Fruit fly (Drosophila melanogaster): ENCODE data around the gene ppk24.

Gene ppk24

dm6 chr3R:31251130-31251770 lies 14.3 kb upstream of the ppk24 start:
- TF ChIP-seq Clk (GFP tag; optimal IDR thresholded peaks at IDR 0.05) (no peak), CG7101 (tag; optimal IDR thresholded peaks at IDR 0.05) (no peak), CG7045 (GFP tag; optimal IDR thresholded peaks at IDR 0.05) (no peak), Mnt (GFP tag; optimal IDR thresholded peaks at IDR 0.05) (no peak), kay (GFP tag; ENCODE audit: borderline replicate concordance) (no peak), tj (GFP tag; optimal IDR thresholded peaks at IDR 0.05) (no peak), ovo (GFP tag; optimal IDR thresholded peaks at IDR 0.05) (no peak), cnc (optimal IDR thresholded peaks at IDR 0.05) (no peak)

DNA sequence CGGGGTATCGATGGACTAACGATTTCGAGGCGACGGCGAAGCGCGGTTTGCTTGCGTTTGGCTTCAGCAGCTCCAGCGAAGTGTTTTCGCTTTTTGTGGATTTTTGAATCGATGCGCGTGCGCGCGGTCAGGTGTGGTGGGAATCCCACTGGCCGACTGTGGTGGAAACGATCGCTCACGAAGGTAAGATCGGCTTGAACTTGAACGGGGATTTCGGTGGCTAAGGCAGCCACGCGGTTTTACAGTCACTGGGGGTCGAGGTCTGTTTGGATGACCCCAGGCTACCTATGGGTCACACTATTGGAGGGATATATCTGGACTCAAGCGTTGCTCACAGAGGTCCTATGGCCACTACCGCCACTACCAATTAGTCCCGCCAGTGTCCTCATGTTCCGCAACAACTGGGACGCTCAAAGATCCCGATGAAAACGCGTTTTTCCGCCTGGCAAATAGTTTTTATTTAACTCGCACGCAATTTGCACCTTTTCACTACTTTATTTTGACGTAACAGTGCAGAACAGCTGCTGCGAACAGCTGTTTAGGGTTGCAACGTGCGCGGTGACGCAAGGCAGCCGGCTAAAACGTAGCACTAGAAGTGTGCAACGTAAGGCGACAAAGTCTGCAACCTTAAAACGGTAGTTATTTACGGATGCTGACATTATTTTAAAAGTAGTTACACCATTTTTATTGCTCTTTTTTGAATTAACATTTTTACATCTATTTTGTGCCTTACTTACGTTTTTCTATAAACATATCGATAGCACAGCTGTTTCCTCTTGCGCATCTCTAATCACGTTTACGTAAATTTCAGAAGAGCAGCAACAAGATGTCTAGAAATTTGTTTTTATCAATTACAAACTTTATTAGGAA lies 13.2 kb upstream of the ppk24 start, which contains the start of the genes qless and mRpL32:
qless (minus strand) TSS at position 516 of the 870 bp plus-strand sequence.
mRpL32 (plus strand) TSS at position 780 of the 870 bp plus-strand sequence.
- peak; percentile 18 for TF ChIP-seq CG12768 (GFP tag; optimal IDR thresholded peaks at IDR 0.05)
- no peak for TF ChIP-seq cnc (optimal IDR thresholded peaks at IDR 0.05)
- no peak for TF ChIP-seq CG1620 (GFP tag; optimal IDR thresholded peaks at IDR 0.05)
- peak; percentile 14 for TF ChIP-seq ovo (GFP tag; optimal IDR thresholded peaks at IDR 0.05)
- TF ChIP-seq CG7045 (GFP tag; optimal IDR thresholded peaks at IDR 0.05) = peak; percentile 64
- TF ChIP-seq tj (GFP tag; optimal IDR thresholded peaks at IDR 0.05) = peak; percentile 27
- TF ChIP-seq CG14711 (tag; optimal IDR thresholded peaks at IDR 0.05) = peak; percentile 97
- TF ChIP-seq Mnt (GFP tag; optimal IDR thresholded peaks at IDR 0.05) = peak; percentile 82
- TF ChIP-seq CG33017 (tag; optimal IDR thresholded peaks at IDR 0.05) = peak; percentile 18
- TF ChIP-seq kay (GFP tag; ENCODE audit: borderline replicate concordance) = no peak
- TF ChIP-seq CG5204 (GFP tag; optimal IDR thresholded peaks at IDR 0.05) = peak; percentile 47
- TF ChIP-seq bab1 (GFP tag; optimal IDR thresholded peaks at IDR 0.05) = peak; percentile 74
- TF ChIP-seq cic (GFP tag; optimal IDR thresholded peaks at IDR 0.05) = no peak
- peak; percentile 37 for TF ChIP-seq CG11617 (GFP tag; optimal IDR thresholded peaks at IDR 0.05)
- TF ChIP-seq pad (GFP tag; optimal IDR thresholded peaks at IDR 0.05) = peak; percentile 10
- TF ChIP-seq Clk (GFP tag; optimal IDR thresholded peaks at IDR 0.05) = peak; percentile 43
- TF ChIP-seq Hr96 (GFP tag; optimal IDR thresholded peaks at IDR 0.05) = peak; percentile 48
- peak; percentile 32 for TF ChIP-seq Crg-1 (GFP tag; optimal IDR thresholded peaks at IDR 0.05)
- TF ChIP-seq CG7101 (tag; optimal IDR thresholded peaks at IDR 0.05) = peak; percentile 57
- peak; percentile 68 for TF ChIP-seq toe (GFP tag; optimal IDR thresholded peaks at IDR 0.05)

- TF ChIP-seq CG11617 (GFP tag; optimal IDR thresholded peaks at IDR 0.05) (no peak), pad (GFP tag; optimal IDR thresholded peaks at IDR 0.05) (no peak), cnc (optimal IDR thresholded peaks at IDR 0.05) (peak in 1 of 2 experiments; percentile 25), cic (GFP tag; optimal IDR thresholded peaks at IDR 0.05) (no peak), Mnt (GFP tag; optimal IDR thresholded peaks at IDR 0.05) (no peak), CG14711 (tag; optimal IDR thresholded peaks at IDR 0.05) (peak; percentile 39), ovo (GFP tag; optimal IDR thresholded peaks at IDR 0.05) (no peak), bab1 (GFP tag; optimal IDR thresholded peaks at IDR 0.05) (peak; percentile 61), tj (GFP tag; optimal IDR thresholded peaks at IDR 0.05) (peak; percentile 68), CG5204 (GFP tag; optimal IDR thresholded peaks at IDR 0.05) (no peak)
Observed at dm6 chr3R:31254808-31255207, 10.7 kb upstream of the ppk24 start, which contains the start of the genes CG1750 and spn-F. CG1750 (minus strand) TSS chr3R:31254900. spn-F (plus strand) TSS chr3R:31255127.

- no peak for TF ChIP-seq CG1620 (GFP tag; optimal IDR thresholded peaks at IDR 0.05)
- no peak for TF ChIP-seq cic (GFP tag; optimal IDR thresholded peaks at IDR 0.05)
- TF ChIP-seq cnc (optimal IDR thresholded peaks at IDR 0.05) = no peak
- TF ChIP-seq tj (GFP tag; optimal IDR thresholded peaks at IDR 0.05) = no peak
- no peak for TF ChIP-seq bab1 (GFP tag; optimal IDR thresholded peaks at IDR 0.05)
- TF ChIP-seq ovo (GFP tag; optimal IDR thresholded peaks at IDR 0.05) = no peak
- no peak for TF ChIP-seq kay (GFP tag; ENCODE audit: borderline replicate concordance)
- TF ChIP-seq CG14711 (tag; optimal IDR thresholded peaks at IDR 0.05) = no peak
- TF ChIP-seq CG7045 (GFP tag; optimal IDR thresholded peaks at IDR 0.05) = no peak
- TF ChIP-seq CG33017 (tag; optimal IDR thresholded peaks at IDR 0.05) = no peak
- TF ChIP-seq Hr96 (GFP tag; optimal IDR thresholded peaks at IDR 0.05) = no peak
- no peak for TF ChIP-seq toe (GFP tag; optimal IDR thresholded peaks at IDR 0.05)
- TF ChIP-seq CG7101 (tag; optimal IDR thresholded peaks at IDR 0.05) = no peak
- TF ChIP-seq Mnt (GFP tag; optimal IDR thresholded peaks at IDR 0.05) = no peak
- TF ChIP-seq CG5204 (GFP tag; optimal IDR thresholded peaks at IDR 0.05) = no peak
Observed at dm6 chr3R:31257299-31257698, 8.2 kb upstream of the ppk24 start, which contains the start of gene CAH6. CAH6 (plus strand) TSS chr3R:31257599.

dm6 chr3R:31259947-31260346 lies 5.6 kb upstream of the ppk24 start, which contains the start of gene CAH16:
CAH16 (plus strand) TSS chr3R:31260247.
- no peak for TF ChIP-seq Clk (GFP tag; optimal IDR thresholded peaks at IDR 0.05)
- no peak for TF ChIP-seq CG7101 (tag; optimal IDR thresholded peaks at IDR 0.05)
- TF ChIP-seq CG11617 (GFP tag; optimal IDR thresholded peaks at IDR 0.05) = no peak
- no peak for TF ChIP-seq kay (GFP tag; ENCODE audit: borderline replicate concordance)
- TF ChIP-seq cic (GFP tag; optimal IDR thresholded peaks at IDR 0.05) = no peak
- TF ChIP-seq CG7045 (GFP tag; optimal IDR thresholded peaks at IDR 0.05) = no peak
- TF ChIP-seq Hr96 (GFP tag; optimal IDR thresholded peaks at IDR 0.05) = no peak
- TF ChIP-seq toe (GFP tag; optimal IDR thresholded peaks at IDR 0.05) = no peak

DNA sequence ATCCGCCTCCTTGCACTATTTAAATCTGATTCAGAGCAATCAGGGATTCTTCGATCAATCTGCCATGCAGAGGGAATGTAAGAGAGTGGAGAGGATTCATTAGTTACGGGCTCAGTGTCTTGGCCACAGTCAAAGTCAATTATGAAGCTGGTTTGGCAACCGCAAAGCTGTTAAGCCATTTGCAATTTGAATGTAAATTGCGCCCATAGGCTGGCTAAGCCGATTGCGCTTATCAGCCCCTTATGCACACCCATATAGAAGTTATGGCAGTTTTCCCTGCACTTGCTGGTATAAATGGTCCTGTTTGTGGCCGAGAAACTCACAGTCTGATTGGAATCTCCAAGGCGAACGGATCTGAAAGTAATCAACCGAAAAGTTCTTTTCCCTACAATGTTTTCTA lies 3.2 kb upstream of the ppk24 start, which contains the start of gene CAH5:
CAH5 (plus strand) TSS at position 301 of the 400 bp plus-strand sequence.
- no peak for TF ChIP-seq CG7101 (tag; optimal IDR thresholded peaks at IDR 0.05)
- no peak for TF ChIP-seq pad (GFP tag; optimal IDR thresholded peaks at IDR 0.05)
- no peak for TF ChIP-seq Hr96 (GFP tag; optimal IDR thresholded peaks at IDR 0.05)
- no peak for TF ChIP-seq CG33017 (tag; optimal IDR thresholded peaks at IDR 0.05)
- no peak for TF ChIP-seq toe (GFP tag; optimal IDR thresholded peaks at IDR 0.05)
- TF ChIP-seq Crg-1 (GFP tag; optimal IDR thresholded peaks at IDR 0.05) = no peak
- no peak for TF ChIP-seq CG7045 (GFP tag; optimal IDR thresholded peaks at IDR 0.05)
- TF ChIP-seq bab1 (GFP tag; optimal IDR thresholded peaks at IDR 0.05) = no peak
- no peak for TF ChIP-seq tj (GFP tag; optimal IDR thresholded peaks at IDR 0.05)
